Worm (Caenorhabditis elegans): ENCODE measurements around the gene pdi-6.

Gene pdi-6

DNA sequence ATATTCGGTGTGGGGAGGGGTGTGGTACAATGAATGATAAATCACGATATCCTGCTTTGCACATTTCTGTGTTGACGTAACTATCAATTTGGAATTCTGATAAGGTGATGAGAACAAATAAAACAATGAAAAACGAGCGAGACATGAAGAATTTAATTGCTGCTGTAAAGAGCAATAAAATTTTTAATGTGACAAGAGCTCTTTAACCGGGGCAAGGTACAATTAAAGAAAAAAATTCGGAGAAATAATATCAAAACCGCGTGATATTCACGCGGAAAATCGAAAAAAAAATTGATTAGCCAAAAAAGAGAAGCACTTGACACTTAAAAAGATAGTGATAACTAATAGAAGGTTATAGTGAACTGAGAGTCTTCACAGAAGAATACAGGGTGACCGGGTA is 7.1 kb downstream of the pdi-6 start:
- TF ChIP-seq tbx-11 (GFP tag; IDR thresholded peaks at IDR 0.05) = no peak

DNA sequence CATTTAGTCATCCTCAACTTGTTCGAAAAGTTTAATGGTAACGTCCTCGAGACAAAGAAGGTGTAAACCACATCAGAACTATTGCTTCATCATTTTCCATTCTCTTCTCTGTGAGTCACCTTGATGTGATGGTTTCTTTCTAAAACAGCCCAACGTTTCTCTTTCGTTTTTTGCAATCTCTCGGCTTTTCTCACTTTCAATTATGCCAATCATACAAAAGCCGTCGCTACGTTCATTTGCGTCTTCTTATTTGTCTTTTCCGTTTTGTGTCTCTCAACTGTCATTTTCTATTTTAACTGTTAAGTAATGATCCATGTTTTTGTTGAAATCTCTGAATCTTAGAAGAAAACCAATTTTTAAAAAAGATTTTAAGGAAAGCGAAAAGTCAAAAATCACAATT is 11.0 kb downstream of the pdi-6 start, which contains the start of gene B0403.5:
B0403.5 (plus strand) TSS at position 368 of the 400 bp plus-strand sequence.
- TF ChIP-seq aly-1 (tag; optimal IDR thresholded peaks at IDR 0.05) (no peak), tbx-11 (GFP tag; IDR thresholded peaks at IDR 0.05) (no peak)

- TF ChIP-seq pes-1 (GFP tag; IDR thresholded peaks at IDR 0.05) (no peak), hmbx-1 (tag; optimal IDR thresholded peaks at IDR 0.05) (no peak), hmg-4 (GFP tag; optimal IDR thresholded peaks at IDR 0.05) (no peak), aly-1 (tag; optimal IDR thresholded peaks at IDR 0.05) (no peak), tbx-11 (GFP tag; IDR thresholded peaks at IDR 0.05) (no peak), ets-7 (tag; optimal IDR thresholded peaks at IDR 0.05) (no peak), flt-1 (GFP tag; IDR thresholded peaks at IDR 0.05) (no peak), sea-1 (GFP tag; conservative IDR thresholded peaks at IDR 0.05) (no peak), scrt-1 (GFP tag; IDR thresholded peaks at IDR 0.05) (no peak)
Measured at ce11 chrX:7050290-7050689, 18.1 kb downstream of the pdi-6 start, which contains the start of gene ubc-17. TSS of gene ubc-17 (plus strand) at chrX:7050590.

ce11 chrX:7040760-7041159 is 27.6 kb downstream of the pdi-6 start:
- TF ChIP-seq scrt-1 (GFP tag; IDR thresholded peaks at IDR 0.05) (no peak), tra-4 (tag; optimal IDR thresholded peaks at IDR 0.05) (no peak), flt-1 (GFP tag; IDR thresholded peaks at IDR 0.05) (no peak), ets-7 (tag; optimal IDR thresholded peaks at IDR 0.05) (no peak), ama-1 (optimal IDR thresholded peaks at IDR 0.05) (no peak), F13C5.2 (tag; optimal IDR thresholded peaks at IDR 0.05) (no peak), ceh-36 (tag; optimal IDR thresholded peaks at IDR 0.05) (no peak), hmbx-1 (tag; optimal IDR thresholded peaks at IDR 0.05) (no peak), ceh-13 (GFP tag; optimal IDR thresholded peaks at IDR 0.05) (no peak), tbx-37 (GFP tag; conservative IDR thresholded peaks at IDR 0.05) (no peak), hnd-1 (tag; optimal IDR thresholded peaks at IDR 0.05) (no peak), hmg-4 (GFP tag; optimal IDR thresholded peaks at IDR 0.05) (no peak), tbx-11 (GFP tag; IDR thresholded peaks at IDR 0.05) (no peak), pes-1 (GFP tag; IDR thresholded peaks at IDR 0.05) (no peak)

ce11 chrX:7037998-7038397 is 30.4 kb downstream of the pdi-6 start:
- no peak for TF ChIP-seq pes-1 (GFP tag; IDR thresholded peaks at IDR 0.05)

- TF ChIP-seq sea-1 (GFP tag; conservative IDR thresholded peaks at IDR 0.05) (no peak), aly-1 (tag; optimal IDR thresholded peaks at IDR 0.05) (no peak), tra-4 (tag; optimal IDR thresholded peaks at IDR 0.05) (no peak), tbx-11 (GFP tag; IDR thresholded peaks at IDR 0.05) (no peak), ama-1 (optimal IDR thresholded peaks at IDR 0.05) (no peak), ceh-13 (GFP tag; optimal IDR thresholded peaks at IDR 0.05) (no peak), hmbx-1 (tag; optimal IDR thresholded peaks at IDR 0.05) (no peak), tbx-37 (GFP tag; conservative IDR thresholded peaks at IDR 0.05) (no peak), B0310.2 (tag; optimal IDR thresholded peaks at IDR 0.05) (no peak)
Measured at ce11 chrX:7035937-7036336, 32.4 kb downstream of the pdi-6 start, which contains the start of gene cest-19. TSS of gene cest-19 (minus strand) at chrX:7036037.

- no peak for TF ChIP-seq hnd-1 (tag; optimal IDR thresholded peaks at IDR 0.05)
- no peak for TF ChIP-seq tbx-37 (GFP tag; conservative IDR thresholded peaks at IDR 0.05)
- no peak for TF ChIP-seq flt-1 (GFP tag; IDR thresholded peaks at IDR 0.05)
- no peak for TF ChIP-seq sea-1 (GFP tag; conservative IDR thresholded peaks at IDR 0.05)
- TF ChIP-seq tra-4 (tag; optimal IDR thresholded peaks at IDR 0.05) = no peak
- TF ChIP-seq hmg-4 (GFP tag; optimal IDR thresholded peaks at IDR 0.05) = no peak
- no peak for TF ChIP-seq scrt-1 (GFP tag; IDR thresholded peaks at IDR 0.05)
- TF ChIP-seq ceh-36 (tag; optimal IDR thresholded peaks at IDR 0.05) = no peak
- no peak for TF ChIP-seq aly-1 (tag; optimal IDR thresholded peaks at IDR 0.05)
- TF ChIP-seq hmbx-1 (tag; optimal IDR thresholded peaks at IDR 0.05) = no peak
- TF ChIP-seq F13C5.2 (tag; optimal IDR thresholded peaks at IDR 0.05) = no peak
- TF ChIP-seq ceh-13 (GFP tag; optimal IDR thresholded peaks at IDR 0.05) = no peak
- TF ChIP-seq ets-7 (tag; optimal IDR thresholded peaks at IDR 0.05) = no peak
- no peak for TF ChIP-seq B0310.2 (tag; optimal IDR thresholded peaks at IDR 0.05)
- no peak for TF ChIP-seq pes-1 (GFP tag; IDR thresholded peaks at IDR 0.05)
- TF ChIP-seq tbx-11 (GFP tag; IDR thresholded peaks at IDR 0.05) = no peak
- TF ChIP-seq ama-1 (optimal IDR thresholded peaks at IDR 0.05) = no peak
Measured at ce11 chrX:7033716-7034270, 34.6 kb downstream of the pdi-6 start.

DNA sequence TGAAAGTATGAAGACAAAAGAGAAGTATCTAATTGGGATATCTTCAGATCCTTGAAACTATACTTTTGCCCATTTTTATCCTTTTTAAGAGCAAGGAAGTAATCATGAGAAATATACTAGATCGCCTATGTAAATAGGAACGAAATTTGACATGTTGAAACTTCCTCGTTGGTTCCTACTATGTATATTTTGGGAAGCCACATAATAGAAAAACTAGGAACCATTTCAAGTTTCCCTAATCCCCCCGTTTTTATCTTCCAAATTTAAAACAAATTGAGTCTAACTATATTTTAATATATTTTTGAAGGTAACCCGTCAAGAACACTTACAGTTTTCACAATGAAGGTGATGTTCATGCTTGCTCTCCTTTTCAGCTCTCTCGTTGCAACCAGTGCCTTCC is 39.5 kb downstream of the pdi-6 start, which contains the start of gene flp-26:
flp-26 (plus strand) TSS at position 301 of the 400 bp plus-strand sequence.
- TF ChIP-seq pes-1 (GFP tag; IDR thresholded peaks at IDR 0.05) = no peak
- TF ChIP-seq tbx-37 (GFP tag; conservative IDR thresholded peaks at IDR 0.05) = no peak
- no peak for TF ChIP-seq tbx-11 (GFP tag; IDR thresholded peaks at IDR 0.05)
- TF ChIP-seq aly-1 (tag; optimal IDR thresholded peaks at IDR 0.05) = no peak
- TF ChIP-seq hmbx-1 (tag; optimal IDR thresholded peaks at IDR 0.05) = no peak
- no peak for TF ChIP-seq ceh-13 (GFP tag; optimal IDR thresholded peaks at IDR 0.05)
- TF ChIP-seq ama-1 (optimal IDR thresholded peaks at IDR 0.05) = no peak
- TF ChIP-seq sea-1 (GFP tag; conservative IDR thresholded peaks at IDR 0.05) = no peak
- no peak for TF ChIP-seq B0310.2 (tag; optimal IDR thresholded peaks at IDR 0.05)
- no peak for TF ChIP-seq tra-4 (tag; optimal IDR thresholded peaks at IDR 0.05)
- TF ChIP-seq scrt-1 (GFP tag; IDR thresholded peaks at IDR 0.05) = no peak

DNA sequence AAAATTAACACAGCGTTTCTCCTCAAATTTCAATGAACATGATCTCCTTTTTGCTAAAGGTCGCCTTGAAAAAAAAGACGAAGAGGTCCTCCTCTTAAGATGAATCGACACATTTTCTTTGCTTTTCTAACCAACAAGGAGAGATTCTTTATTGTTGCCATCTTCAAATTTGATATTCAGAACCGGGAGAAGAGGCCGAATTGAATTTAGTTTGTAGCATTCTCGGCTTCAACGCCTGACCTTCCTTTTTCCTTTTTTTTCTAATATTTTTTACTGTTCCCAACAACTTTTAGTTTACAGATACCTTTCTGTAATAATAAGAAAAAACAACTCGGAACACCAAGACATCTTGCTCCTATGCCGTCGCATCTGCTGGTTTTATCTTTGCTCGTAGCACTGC is 48.6 kb downstream of the pdi-6 start, which contains the start of gene cah-5:
cah-5 (plus strand) TSS at position 301 of the 400 bp plus-strand sequence.
- TF ChIP-seq flt-1 (GFP tag; IDR thresholded peaks at IDR 0.05) = no peak
- no peak for TF ChIP-seq F13C5.2 (tag; optimal IDR thresholded peaks at IDR 0.05)
- TF ChIP-seq sea-1 (GFP tag; conservative IDR thresholded peaks at IDR 0.05) = no peak
- TF ChIP-seq ceh-36 (tag; optimal IDR thresholded peaks at IDR 0.05) = no peak
- no peak for TF ChIP-seq pes-1 (GFP tag; IDR thresholded peaks at IDR 0.05)
- TF ChIP-seq hnd-1 (tag; optimal IDR thresholded peaks at IDR 0.05) = no peak
- no peak for TF ChIP-seq B0310.2 (tag; optimal IDR thresholded peaks at IDR 0.05)
- TF ChIP-seq hmg-4 (GFP tag; optimal IDR thresholded peaks at IDR 0.05) = no peak
- TF ChIP-seq hmbx-1 (tag; optimal IDR thresholded peaks at IDR 0.05) = no peak
- TF ChIP-seq tra-4 (tag; optimal IDR thresholded peaks at IDR 0.05) = no peak
- no peak for TF ChIP-seq scrt-1 (GFP tag; IDR thresholded peaks at IDR 0.05)
- TF ChIP-seq tbx-37 (GFP tag; conservative IDR thresholded peaks at IDR 0.05) = no peak
- no peak for TF ChIP-seq ets-7 (tag; optimal IDR thresholded peaks at IDR 0.05)
- no peak for TF ChIP-seq aly-1 (tag; optimal IDR thresholded peaks at IDR 0.05)
- no peak for TF ChIP-seq ama-1 (optimal IDR thresholded peaks at IDR 0.05)
- no peak for TF ChIP-seq tbx-11 (GFP tag; IDR thresholded peaks at IDR 0.05)
- no peak for TF ChIP-seq ceh-13 (GFP tag; optimal IDR thresholded peaks at IDR 0.05)
